Worm (Caenorhabditis elegans) whole organism, L1 larva: ENCODE results near the gene cah-3.

Experiments
- F16B12.6 ChIP-seq: fragments of 150-350 bp; optimal IDR thresholded peaks from 2 replicates; lab custom pipeline; 2014; ENCODE audit warnings: missing biosample characterization, missing genetic modification characterization
- Y116A8C.19 ChIP-seq: sonication (generic microtip); optimal IDR thresholded peaks from 2 replicates; lab custom pipeline; 2016; ENCODE audit warnings: missing compliant biosample characterization, missing genetic modification characterization, borderline replicate concordance
- alr-1 ChIP-seq: fragments of 200-800 bp; sonication (Bioruptor generic); optimal IDR thresholded peaks from 2 replicates; lab custom pipeline; 2018; ENCODE audit warnings: borderline replicate concordance, mild to moderate bottlenecking, missing genetic modification characterization, missing compliant biosample characterization
- ama-1 ChIP-seq: fragments of 150-350 bp; optimal IDR thresholded peaks from 2 replicates; lab custom pipeline; 2014
- blmp-1 ChIP-seq: fragments of 150-350 bp; optimal IDR thresholded peaks from 2 replicates; lab custom pipeline; 2014; ENCODE audit warnings: missing biosample characterization, missing genetic modification characterization
- ceh-8 ChIP-seq: fragments of 200-800 bp; sonication (Bioruptor generic); optimal IDR thresholded peaks from 2 replicates; lab custom pipeline; 2018; ENCODE audit warnings: mild to moderate bottlenecking, missing genetic modification characterization, moderate library complexity, missing compliant biosample characterization
- ceh-82 ChIP-seq, 3 experiments: fragments of 150-350 bp in 1 of 3; sonication (generic microtip) in 2 of 3; optimal IDR thresholded peaks; 2 replicates each; lab custom pipeline; 2014 to 2017; ENCODE audit warnings: missing biosample characterization in 3 of 3, missing genetic modification characterization in 3 of 3
- ceh-90 ChIP-seq: sonication (generic microtip); optimal IDR thresholded peaks from 2 replicates; lab custom pipeline; 2016; ENCODE audit warnings: missing genetic modification characterization, missing compliant biosample characterization
- efl-1 ChIP-seq, 4 experiments: fragments of 150-350 bp; optimal IDR thresholded peaks in 3 of 4; peaks in 1 of 4; 1 replicate in 1 of 4; 2 replicates in 3 of 4; lab custom pipeline; 2014; ENCODE audit warnings: missing biosample characterization in 2 of 4, missing genetic modification characterization in 2 of 4, missing genetic modification reagents in 2 of 4
- egl-13 ChIP-seq: sonication (generic microtip); optimal IDR thresholded peaks from 2 replicates; lab custom pipeline; 2016; ENCODE audit warnings: missing genotype, missing genetic modification reagents, missing genetic modification characterization, missing compliant biosample characterization
- elt-3 ChIP-seq, 6 experiments: fragments of 150-350 bp in 1 of 6; sonication (generic microtip); optimal IDR thresholded peaks; 2 replicates each; lab custom pipeline; 2017 to 2018; ENCODE audit warnings: missing biosample characterization in 6 of 6, missing genetic modification characterization in 6 of 6, inconsistent platforms in 1 of 6
- ets-5 ChIP-seq: fragments of 200-800 bp; sonication (Bioruptor generic); IDR thresholded peaks from 2 replicates; pipeline ENCODE4 v1.3.6; 2022; ENCODE audit warnings: missing genetic modification characterization, missing compliant biosample characterization
- fkh-10 ChIP-seq: sonication (generic microtip); optimal IDR thresholded peaks from 2 replicates; lab custom pipeline; 2017; ENCODE audit warnings: missing biosample characterization, missing genetic modification reagents, missing genetic modification characterization
- irx-1 ChIP-seq: sonication (generic microtip); optimal IDR thresholded peaks from 2 replicates; lab custom pipeline; 2016; ENCODE audit warnings: missing genetic modification characterization, missing compliant biosample characterization
- jun-1 ChIP-seq: fragments of 150-350 bp; optimal IDR thresholded peaks from 2 replicates; lab custom pipeline; 2014; ENCODE audit warnings: missing biosample characterization, missing genetic modification reagents, missing genetic modification characterization
- lin-13 ChIP-seq: fragments of 150-350 bp; optimal IDR thresholded peaks from 2 replicates; lab custom pipeline; 2014; ENCODE audit warnings: missing biosample characterization, missing genetic modification reagents, missing genetic modification characterization
- lin-14 ChIP-seq: fragments of 200-800 bp; sonication (Bioruptor generic); optimal IDR thresholded peaks from 2 replicates; lab custom pipeline; 2018; ENCODE audit warnings: mild to moderate bottlenecking, missing genetic modification characterization, moderate library complexity, missing compliant biosample characterization
- lin-15B ChIP-seq: fragments of 150-350 bp; sonication (generic microtip); optimal IDR thresholded peaks from 3 replicates; lab custom pipeline; 2014; ENCODE audit warnings: missing biosample characterization, missing genetic modification characterization
- lin-35 ChIP-seq, 2 experiments: fragments of 150-350 bp; optimal IDR thresholded peaks; 2 replicates each; lab custom pipeline; 2014; ENCODE audit warnings: missing biosample characterization in 2 of 2, missing genetic modification characterization in 2 of 2, missing genetic modification reagents in 2 of 2
- lsy-2 ChIP-seq, 2 experiments: fragments of 150-350 bp; optimal IDR thresholded peaks; 2 replicates each; lab custom pipeline; 2014; ENCODE audit warnings: missing biosample characterization in 2 of 2, missing genetic modification characterization in 2 of 2
- mep-1 ChIP-seq: fragments of 150-350 bp; optimal IDR thresholded peaks from 2 replicates; lab custom pipeline; 2014; ENCODE audit warnings: missing biosample characterization, missing genetic modification characterization
- nhr-11 ChIP-seq: fragments of 150-350 bp; optimal IDR thresholded peaks from 2 replicates; lab custom pipeline; 2014; ENCODE audit warnings: missing biosample characterization, missing genetic modification characterization
- nhr-19 ChIP-seq: fragments of 200-800 bp; sonication (Bioruptor generic); conservative IDR thresholded peaks from 2 replicates; pipeline ENCODE4 v1.3.6; 2022; ENCODE audit warnings: missing genetic modification characterization, missing compliant biosample characterization
- nhr-20 ChIP-seq: sonication (generic microtip); optimal IDR thresholded peaks from 2 replicates; lab custom pipeline; 2016; ENCODE audit warnings: mild to moderate bottlenecking, missing genetic modification characterization, missing compliant biosample characterization
- nhr-76 ChIP-seq: sonication (generic microtip); optimal IDR thresholded peaks from 2 replicates; lab custom pipeline; 2017; ENCODE audit warnings: missing biosample characterization, missing genetic modification characterization
- nhr-77 ChIP-seq: fragments of 150-350 bp; optimal IDR thresholded peaks from 2 replicates; lab custom pipeline; 2014; ENCODE audit warnings: missing biosample characterization, missing genetic modification characterization
- nhr-85 ChIP-seq: sonication (generic microtip); peaks from one replicate; lab custom pipeline; 2016; ENCODE audit warnings: missing genetic modification characterization, inconsistent platforms, missing compliant biosample characterization
- nhr-90 ChIP-seq: sonication (generic microtip); optimal IDR thresholded peaks from 2 replicates; lab custom pipeline; 2016; ENCODE audit warnings: mild to moderate bottlenecking, missing genetic modification characterization, missing compliant biosample characterization; ENCODE audit not compliant: poor library complexity
- pag-3 ChIP-seq: sonication (generic microtip); optimal IDR thresholded peaks from 2 replicates; lab custom pipeline; 2017; ENCODE audit warnings: missing genetic modification characterization, mild to moderate bottlenecking, missing compliant biosample characterization, antibody characterized with exemption, borderline replicate concordance; ENCODE audit not compliant: insufficient read depth
- pax-3 ChIP-seq: fragments of 200-800 bp; sonication (Bioruptor generic); optimal IDR thresholded peaks from 2 replicates; lab custom pipeline; 2018; ENCODE audit warnings: mild to moderate bottlenecking, missing genetic modification characterization, moderate library complexity, missing compliant biosample characterization
- snpc-4 ChIP-seq: fragments of 150-350 bp; optimal IDR thresholded peaks from 2 replicates; lab custom pipeline; 2014; ENCODE audit warnings: missing biosample characterization, missing genetic modification characterization
- snu-23 ChIP-seq: sonication (generic microtip); optimal IDR thresholded peaks from 2 replicates; lab custom pipeline; 2016; ENCODE audit warnings: missing genetic modification characterization, missing compliant biosample characterization
- sup-37 ChIP-seq: fragments of 200-800 bp; sonication (Bioruptor generic); optimal IDR thresholded peaks from 2 replicates; lab custom pipeline; 2018; ENCODE audit warnings: mild to moderate bottlenecking, missing genetic modification characterization, missing compliant biosample characterization
- swsn-7 ChIP-seq: sonication (generic microtip); optimal IDR thresholded peaks from 2 replicates; lab custom pipeline; 2016; ENCODE audit warnings: missing genetic modification characterization, missing compliant biosample characterization
- tlp-1 ChIP-seq: fragments of 150-350 bp; optimal IDR thresholded peaks from 2 replicates; lab custom pipeline; 2014; ENCODE audit warnings: missing biosample characterization, missing genetic modification characterization
- unc-130 ChIP-seq: fragments of 150-350 bp; optimal IDR thresholded peaks from 2 replicates; lab custom pipeline; 2017; ENCODE audit warnings: missing biosample characterization, missing genetic modification characterization, inconsistent platforms
- unc-86 ChIP-seq: sonication (generic microtip); optimal IDR thresholded peaks from 2 replicates; lab custom pipeline; 2016; ENCODE audit warnings: missing genetic modification characterization, missing compliant biosample characterization
- zip-4 ChIP-seq: fragments of 200-800 bp; sonication (Bioruptor generic); optimal IDR thresholded peaks from 2 replicates; lab custom pipeline; 2018; ENCODE audit warnings: mild to moderate bottlenecking, missing genetic modification characterization, moderate library complexity, missing compliant biosample characterization
- ztf-11 ChIP-seq, 2 experiments: sonication (generic microtip); optimal IDR thresholded peaks; 2 replicates each; lab custom pipeline; 2016 to 2017; ENCODE audit warnings: missing genetic modification characterization in 2 of 2, missing biosample characterization in 1 of 2, missing compliant biosample characterization in 1 of 2

The cah-3 gene

ce11 chrX:16484681-16485080, 2.6 kb upstream of the cah-3 start (continued):
- TF ChIP-seq snpc-4 (tag; lab: Kevin White, UChicago) (no peak), nhr-20 (tag; lab: Kevin White, UChicago) (no peak), pax-3 (tag; lab: Kevin White, UChicago) (no peak), blmp-1 (tag; lab: Kevin White, UChicago) (no peak), mep-1 (tag; lab: Kevin White, UChicago) (peak; percentile 64), nhr-19 (0 out of 2 replicates have a peak, but pooled peaks have one; percentile 8), lin-15B (tag; lab: Kevin White, UChicago) (no peak), nhr-85 (tag; lab: Kevin White, UChicago) (no peak), ceh-8 (GFP tag; lab: Kevin White, UChicago) (peak; percentile 27), nhr-77 (tag; lab: Kevin White, UChicago) (no peak), irx-1 (tag; lab: Kevin White, UChicago) (no peak)
- TF ChIP-seq, all 84 proteins: peak for 17

- TF ChIP-seq fkh-10 (GFP tag; lab: Kevin White, UChicago) (peak; percentile 29), nhr-77 (tag; lab: Kevin White, UChicago) (no peak)
- TF ChIP-seq, all 84 proteins: peak for 1
Measured at ce11 chrX:16485322-16485721, 2.0 kb upstream of the cah-3 start.

- no peak for TF ChIP-seq unc-130
- TF ChIP-seq jun-1 (tag; lab: Kevin White, UChicago) = no peak
- TF ChIP-seq tlp-1 (tag; lab: Kevin White, UChicago) = no peak
- no peak for TF ChIP-seq pag-3
- TF ChIP-seq irx-1 (tag; lab: Kevin White, UChicago) = no peak
- TF ChIP-seq nhr-20 (tag; lab: Kevin White, UChicago) = no peak
- TF ChIP-seq ama-1 = no peak
- TF ChIP-seq fkh-10 (GFP tag; lab: Kevin White, UChicago) = no peak
- TF ChIP-seq Y116A8C.19 (tag; lab: Kevin White, UChicago) = no peak
- no peak for TF ChIP-seq elt-3 (tag; optimal IDR thresholded peaks at IDR 0.05; lab: Kevin White, UChicago)
Measured at ce11 chrX:16490753-16491152, 3.5 kb downstream of the cah-3 start.

- TF ChIP-seq lin-35 (GFP tag; optimal IDR thresholded peaks at IDR 0.05; lab: Kevin White, UChicago) = no peak
- no peak for TF ChIP-seq lsy-2 (tag; optimal IDR thresholded peaks at IDR 0.05; lab: Kevin White, UChicago)
- no peak for TF ChIP-seq efl-1 (optimal IDR thresholded peaks at IDR 0.05; lab: Kevin White, UChicago)
- peak in 1 of 2 experiments; percentile 57 for TF ChIP-seq efl-1 (GFP tag; optimal IDR thresholded peaks at IDR 0.05 in 1 of 2; lab: Kevin White, UChicago)
Measured at ce11 chrX:16494630-16495029, 7.3 kb downstream of the cah-3 start, which contains the start of gene K05G3.2. Gene K05G3.2, plus strand, starts transcription at chrX:16494930.

ce11 chrX:16501032-16501431, 13.8 kb downstream of the cah-3 start, which contains the start of gene K05G3.1:
Gene K05G3.1, plus strand, starts transcription at chrX:16501332.
- TF ChIP-seq swsn-7 (tag; lab: Kevin White, UChicago) (no peak), ets-5 (GFP tag; lab: Robert Waterston, UW) (no peak), alr-1 (no peak), nhr-11 (tag; lab: Kevin White, UChicago) (no peak), F16B12.6 (tag; lab: Kevin White, UChicago) (no peak), ztf-11 (tag; optimal IDR thresholded peaks at IDR 0.05; lab: Kevin White, UChicago) (no peak), unc-130 (no peak), zip-4 (no peak), ceh-90 (tag; lab: Kevin White, UChicago) (no peak), egl-13 (tag; lab: Kevin White, UChicago) (no peak), unc-86 (tag; lab: Kevin White, UChicago) (no peak)

ce11 chrX:16502997-16503396, 15.7 kb downstream of the cah-3 start:
- TF ChIP-seq nhr-90 (tag; lab: Kevin White, UChicago) = peak; percentile 32
- no peak for TF ChIP-seq lin-14 (GFP tag; lab: Kevin White, UChicago)
- TF ChIP-seq ceh-82 (tag; optimal IDR thresholded peaks at IDR 0.05; lab: Kevin White, UChicago) = no peak
- TF ChIP-seq efl-1 (optimal IDR thresholded peaks at IDR 0.05; lab: Kevin White, UChicago) = no peak
- peak in 1 of 2 experiments; percentile 75 for TF ChIP-seq efl-1 (GFP tag; optimal IDR thresholded peaks at IDR 0.05 in 1 of 2; lab: Kevin White, UChicago)
- TF ChIP-seq sup-37 (GFP tag; lab: Kevin White, UChicago) = no peak
- TF ChIP-seq blmp-1 (tag; lab: Kevin White, UChicago) = no peak
- no peak for TF ChIP-seq lin-13
- no peak for TF ChIP-seq nhr-76 (tag; lab: Kevin White, UChicago)
- TF ChIP-seq snu-23 = peak; percentile 15
- peak in 1 of 2 experiments; percentile 25 for TF ChIP-seq lin-35 (GFP tag; optimal IDR thresholded peaks at IDR 0.05; lab: Kevin White, UChicago)
